Worm (Caenorhabditis elegans) whole organism, mixed stage, embryonic: ENCODE data around the gene gst-29.

Source experiments
- bed-3 ChIP-seq: fragments of 200-800 bp; sonication (Bioruptor generic); optimal IDR thresholded peaks from 3 replicates; lab custom pipeline; 2018; ENCODE audit warnings: mild to moderate bottlenecking, missing genetic modification characterization, moderate library complexity, missing compliant biosample characterization
- blmp-1 ChIP-seq: fragments of 150-350 bp; optimal IDR thresholded peaks from 2 replicates; lab custom pipeline; 2014; ENCODE audit warnings: missing biosample characterization, missing genetic modification characterization
- ceh-39 ChIP-seq: fragments of 150-350 bp; optimal IDR thresholded peaks from 2 replicates; lab custom pipeline; 2014; ENCODE audit warnings: missing biosample characterization, missing genetic modification characterization
- ceh-83 ChIP-seq: fragments of 200-800 bp; sonication (Bioruptor generic); optimal IDR thresholded peaks from 2 replicates; lab custom pipeline; 2018; ENCODE audit warnings: mild to moderate bottlenecking, missing genetic modification characterization, missing compliant biosample characterization
- cnd-1 ChIP-seq: fragments of 200-800 bp; sonication (Bioruptor generic); optimal IDR thresholded peaks from 2 replicates; lab custom pipeline; 2018; ENCODE audit warnings: mild to moderate bottlenecking, missing genetic modification characterization, missing compliant biosample characterization
- ham-2 ChIP-seq: fragments of 200-800 bp; sonication (Bioruptor generic); optimal IDR thresholded peaks from 2 replicates; lab custom pipeline; 2018; ENCODE audit warnings: mild to moderate bottlenecking, missing genetic modification characterization, missing compliant biosample characterization
- lin-13 ChIP-seq: fragments of 150-350 bp; optimal IDR thresholded peaks from 2 replicates; lab custom pipeline; 2014; ENCODE audit warnings: missing biosample characterization, missing genetic modification characterization
- nhr-237 ChIP-seq: fragments of 150-350 bp; optimal IDR thresholded peaks from 2 replicates; lab custom pipeline; 2014; ENCODE audit warnings: missing biosample characterization, missing genetic modification characterization
- nhr-28 ChIP-seq: fragments of 150-350 bp; optimal IDR thresholded peaks from 2 replicates; lab custom pipeline; 2014; ENCODE audit warnings: missing biosample characterization, missing genetic modification characterization
- pha-4 ChIP-seq: fragments of 150-350 bp; optimal IDR thresholded peaks from 2 replicates; lab custom pipeline; 2018; ENCODE audit warnings: missing biosample characterization, missing genetic modification reagents, missing genetic modification characterization
- unc-39 ChIP-seq: fragments of 150-350 bp; optimal IDR thresholded peaks from 2 replicates; lab custom pipeline; 2014; ENCODE audit warnings: missing biosample characterization, missing genetic modification characterization
- unc-62 ChIP-seq: fragments of 150-350 bp; optimal IDR thresholded peaks from 2 replicates; lab custom pipeline; 2014; ENCODE audit warnings: missing biosample characterization, missing genetic modification reagents, missing genetic modification characterization
- ztf-11 ChIP-seq: fragments of 150-350 bp; optimal IDR thresholded peaks from 2 replicates; lab custom pipeline; 2014; ENCODE audit warnings: missing biosample characterization, missing genetic modification characterization

DNA sequence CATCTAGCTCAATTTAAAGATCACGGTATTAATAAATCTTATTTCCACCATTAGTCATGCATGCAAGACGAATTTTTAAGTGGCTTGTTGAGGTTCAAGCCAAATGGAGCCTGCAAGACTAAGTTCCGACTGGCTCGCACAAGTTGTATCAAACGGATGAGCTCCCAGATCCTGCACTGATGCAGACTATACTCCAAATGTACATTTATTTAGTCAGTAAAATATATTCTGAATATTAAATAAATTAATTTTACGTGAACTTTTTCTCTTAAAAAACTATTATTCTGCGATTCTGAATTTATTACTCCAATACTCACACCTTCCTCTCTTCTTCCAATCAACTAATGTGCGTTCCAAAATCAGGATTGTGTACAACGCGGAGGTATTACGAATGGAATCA is 6.0 kb upstream of the gst-29 start, which contains the start of gene Y53F4B.36:
- TF ChIP-seq pha-4: no peak
- no peak for TF ChIP-seq ztf-11 (tag; lab: Kevin White, UChicago)
- no peak for TF ChIP-seq unc-62 (GFP tag; lab: Kevin White, UChicago)
- no peak for TF ChIP-seq nhr-237 (tag; lab: Kevin White, UChicago)
- TF ChIP-seq nhr-28: no peak
- no peak for TF ChIP-seq unc-39 (tag; lab: Kevin White, UChicago)
- no peak for TF ChIP-seq ceh-39 (tag; lab: Kevin White, UChicago)
- TF ChIP-seq bed-3 (GFP tag; lab: Kevin White, UChicago): no peak
- no peak for TF ChIP-seq lin-13 (tag; lab: Kevin White, UChicago)
- TF ChIP-seq ham-2 (GFP tag; lab: Kevin White, UChicago): no peak
- TF ChIP-seq ceh-83 (GFP tag; lab: Kevin White, UChicago): no peak
- no peak for TF ChIP-seq blmp-1 (tag; lab: Kevin White, UChicago)
- no peak for TF ChIP-seq cnd-1 (tag; lab: Kevin White, UChicago)
